Fruit fly (Drosophila melanogaster) whole organism, pupa: ENCODE data around the gene CG13896.

Experiments used
- CG10348 ChIP-seq: fragments of 200-800 bp; sonication (Bioruptor generic); IDR thresholded peaks from 2 replicates; pipeline ENCODE4 v1.3.6; 2022; ENCODE audit warnings: missing biosample characterization, missing genetic modification characterization
- CG12605 ChIP-seq: fragments of 200-800 bp; sonication (Bioruptor generic); IDR thresholded peaks from 2 replicates; pipeline ENCODE4 v1.3.6; 2022; ENCODE audit warnings: missing biosample characterization, missing genetic modification characterization
- CG13204 ChIP-seq: fragments of 200-800 bp; sonication (Bioruptor generic); optimal IDR thresholded peaks from 2 replicates; lab custom pipeline; 2018; ENCODE audit warnings: missing biosample characterization, mild to moderate bottlenecking, missing genetic modification characterization, moderate library complexity
- CG14655 ChIP-seq: fragments of 200-800 bp; sonication (Bioruptor generic); optimal IDR thresholded peaks from 3 replicates; lab custom pipeline; 2017; ENCODE audit warnings: mild to moderate bottlenecking, missing biosample characterization, missing genetic modification reagents, missing genetic modification characterization
- CG15710 ChIP-seq: fragments of 200-800 bp; sonication (Bioruptor generic); optimal IDR thresholded peaks from 2 replicates; lab custom pipeline; 2018; ENCODE audit warnings: missing biosample characterization, mild to moderate bottlenecking, missing genetic modification characterization, moderate library complexity
- CG17806 ChIP-seq: fragments of 200-800 bp; sonication (Bioruptor generic); optimal IDR thresholded peaks from 2 replicates; lab custom pipeline; 2018; ENCODE audit warnings: missing biosample characterization, mild to moderate bottlenecking, missing genetic modification characterization, moderate library complexity
- CG32121 ChIP-seq: fragments of 200-800 bp; sonication (Bioruptor generic); IDR thresholded peaks from 2 replicates; pipeline ENCODE4 v1.3.6; 2022; ENCODE audit warnings: missing biosample characterization, missing genetic modification characterization
- CG34367 ChIP-seq: fragments of 200-800 bp; sonication (Bioruptor generic); optimal IDR thresholded peaks from 2 replicates; lab custom pipeline; 2018; ENCODE audit warnings: missing biosample characterization, mild to moderate bottlenecking, missing genetic modification characterization
- CG4496 ChIP-seq: fragments of 200-800 bp; sonication (Bioruptor generic); IDR thresholded peaks from 3 replicates; pipeline ENCODE4 v1.3.6; 2022; ENCODE audit warnings: missing biosample characterization, missing genetic modification characterization
- CG8159 ChIP-seq: fragments of 200-800 bp; sonication (Bioruptor generic); optimal IDR thresholded peaks from 3 replicates; lab custom pipeline; 2018; ENCODE audit warnings: missing biosample characterization, mild to moderate bottlenecking, missing genetic modification characterization, moderate library complexity
- CG8301 ChIP-seq: fragments of 200-800 bp; sonication (Bioruptor generic); optimal IDR thresholded peaks from 2 replicates; lab custom pipeline; 2018; ENCODE audit warnings: missing biosample characterization, mild to moderate bottlenecking, missing genetic modification characterization
- CG9948 ChIP-seq: fragments of 200-800 bp; sonication (Bioruptor generic); optimal IDR thresholded peaks from 2 replicates; lab custom pipeline; 2018; ENCODE audit warnings: missing biosample characterization, mild to moderate bottlenecking, missing genetic modification characterization, moderate library complexity
- D1 ChIP-seq: fragments of 200-800 bp; sonication (Bioruptor generic); optimal IDR thresholded peaks from 2 replicates; lab custom pipeline; 2018; ENCODE audit warnings: missing biosample characterization, mild to moderate bottlenecking, missing genetic modification characterization, moderate library complexity
- EcR ChIP-seq: fragments of 200-800 bp; sonication (Bioruptor generic); optimal IDR thresholded peaks from 3 replicates; lab custom pipeline; 2019; ENCODE audit warnings: missing biosample characterization, missing genetic modification characterization, mild to moderate bottlenecking, moderate library complexity, missing genetic modification reagents
- Ets98B ChIP-seq: fragments of 200-800 bp; sonication (Bioruptor generic); IDR thresholded peaks from 2 replicates; pipeline ENCODE4 v1.3.6; 2022; ENCODE audit warnings: missing biosample characterization, missing genetic modification characterization
- Pif1A ChIP-seq: fragments of 200-800 bp; sonication (Bioruptor generic); optimal IDR thresholded peaks from 3 replicates; lab custom pipeline; 2016; ENCODE audit warnings: missing biosample characterization, missing genetic modification characterization
- Pif1B ChIP-seq: fragments of 200-800 bp; sonication (Bioruptor generic); optimal IDR thresholded peaks from 3 replicates; lab custom pipeline; 2016; ENCODE audit warnings: missing biosample characterization, missing genetic modification characterization
- Snoo ChIP-seq: fragments of 200-800 bp; sonication (Bioruptor generic); optimal IDR thresholded peaks from 3 replicates; lab custom pipeline; 2017; ENCODE audit warnings: missing biosample characterization, mild to moderate bottlenecking, missing genetic modification characterization, inconsistent platforms
- fd96Ca ChIP-seq: fragments of 200-800 bp; sonication (Bioruptor generic); IDR thresholded peaks from 3 replicates; pipeline ENCODE4 v1.3.6; 2022; ENCODE audit warnings: missing biosample characterization, missing genetic modification characterization
- gl ChIP-seq: fragments of 200-800 bp; sonication (Bioruptor generic); optimal IDR thresholded peaks from 2 replicates; lab custom pipeline; 2018; ENCODE audit warnings: missing biosample characterization, mild to moderate bottlenecking, missing genetic modification characterization
- rn ChIP-seq: fragments of 200-800 bp; sonication (Bioruptor generic); IDR thresholded peaks from 2 replicates; pipeline ENCODE4 v1.3.6; 2022; ENCODE audit warnings: missing biosample characterization, missing genetic modification characterization

CG13896 gene

DNA sequence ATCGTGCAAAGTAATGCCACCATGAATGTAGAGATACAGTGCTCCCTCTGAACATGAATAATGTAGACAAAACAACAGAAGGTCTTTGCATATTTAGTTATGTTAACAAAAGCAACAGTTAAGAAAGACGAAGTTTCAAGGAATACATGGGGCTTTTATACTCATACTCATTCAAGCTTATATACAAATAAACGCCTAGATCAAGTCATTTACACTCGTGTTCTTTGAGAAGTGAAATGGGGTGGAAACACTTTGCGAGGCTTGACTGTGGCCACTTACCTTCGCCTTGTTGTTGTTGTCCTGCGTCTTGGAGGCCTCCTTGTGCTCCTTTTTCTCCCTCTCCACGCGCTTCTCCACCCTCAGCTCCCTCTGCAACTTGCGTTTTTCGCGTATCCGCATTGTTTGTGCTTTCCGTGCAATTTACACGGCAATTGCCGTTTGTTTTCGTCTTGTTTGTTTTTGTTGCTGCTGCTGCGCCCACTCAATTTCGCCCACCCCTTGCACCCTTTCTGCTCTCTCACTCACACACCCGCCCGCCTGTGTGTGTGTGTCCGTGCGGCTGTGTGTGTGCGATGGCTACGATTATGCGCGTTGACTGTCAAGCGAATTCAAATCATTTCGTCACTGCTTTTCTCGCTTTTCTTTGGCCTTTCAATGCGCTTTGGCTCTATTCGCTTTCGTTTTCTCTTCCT lies 26.8 kb downstream of the CG13896 start:
- TF ChIP-seq gl (tag; lab: Kevin White, UChicago) (no peak), CG14655 (GFP tag; lab: Kevin White, UChicago) (no peak), Pif1A (no peak), rn (GFP tag; lab: Robert Waterston, UW) (no peak), CG32121 (no peak), CG10348 (GFP tag; lab: Robert Waterston, UW) (no peak), CG34367 (tag; lab: Kevin White, UChicago) (no peak), fd96Ca (GFP tag; lab: Robert Waterston, UW) (no peak), Pif1B (GFP tag; lab: Kevin White, UChicago) (no peak), CG17806 (peak; percentile 10), CG15710 (tag; lab: Kevin White, UChicago) (peak; percentile 27), CG4496 (GFP tag; lab: Robert Waterston, UW) (no peak), CG9948 (tag; lab: Kevin White, UChicago) (no peak), CG8159 (tag; lab: Kevin White, UChicago) (peak; percentile 43), CG13204 (GFP tag; lab: Kevin White, UChicago) (no peak), D1 (tag; lab: Kevin White, UChicago) (no peak), CG12605 (GFP tag; lab: Robert Waterston, UW) (no peak), Ets98B (no peak), EcR (GFP tag; lab: Kevin White, UChicago) (no peak), Snoo (no peak)

DNA sequence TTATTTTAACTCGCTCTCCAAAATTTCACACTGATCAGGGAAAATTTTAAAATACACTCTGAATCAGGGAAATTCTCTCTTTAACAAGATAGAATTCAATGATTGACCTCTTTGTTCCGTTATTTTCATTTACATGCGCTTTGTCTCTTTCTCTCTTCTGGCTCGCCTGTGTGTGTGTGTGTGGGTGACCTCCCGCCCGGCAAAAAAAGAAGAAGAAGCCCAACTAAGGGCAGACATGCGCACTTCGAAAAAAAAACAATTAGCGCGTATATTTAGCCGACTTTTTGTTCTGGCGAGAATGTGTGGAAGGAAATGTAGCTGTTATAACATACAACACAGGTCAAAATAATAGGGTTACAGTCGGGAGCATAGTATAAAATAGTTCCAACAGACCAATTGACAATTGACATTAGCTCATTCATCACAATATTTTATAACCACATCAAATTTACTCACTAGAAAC lies 29.2 kb downstream of the CG13896 start, which contains the start of gene CG3386:
Gene CG3386 (minus strand): TSS at position 51 of the 463 bp plus-strand sequence.
- TF ChIP-seq EcR (GFP tag; lab: Kevin White, UChicago) (peak; percentile 37), CG12605 (GFP tag; lab: Robert Waterston, UW) (0 out of 2 replicates have a peak, but pooled peaks have one; percentile 30), Pif1B (GFP tag; lab: Kevin White, UChicago) (no peak), CG15710 (tag; lab: Kevin White, UChicago) (no peak), CG9948 (tag; lab: Kevin White, UChicago) (no peak), D1 (tag; lab: Kevin White, UChicago) (no peak), rn (GFP tag; lab: Robert Waterston, UW) (no peak), gl (tag; lab: Kevin White, UChicago) (peak; percentile 0), CG13204 (GFP tag; lab: Kevin White, UChicago) (peak; percentile 30), Pif1A (peak; percentile 51), CG8301 (tag; lab: Kevin White, UChicago) (peak; percentile 1), CG4496 (GFP tag; lab: Robert Waterston, UW) (peak; percentile 9; the same call in 1 of the 3 replicates)

DNA sequence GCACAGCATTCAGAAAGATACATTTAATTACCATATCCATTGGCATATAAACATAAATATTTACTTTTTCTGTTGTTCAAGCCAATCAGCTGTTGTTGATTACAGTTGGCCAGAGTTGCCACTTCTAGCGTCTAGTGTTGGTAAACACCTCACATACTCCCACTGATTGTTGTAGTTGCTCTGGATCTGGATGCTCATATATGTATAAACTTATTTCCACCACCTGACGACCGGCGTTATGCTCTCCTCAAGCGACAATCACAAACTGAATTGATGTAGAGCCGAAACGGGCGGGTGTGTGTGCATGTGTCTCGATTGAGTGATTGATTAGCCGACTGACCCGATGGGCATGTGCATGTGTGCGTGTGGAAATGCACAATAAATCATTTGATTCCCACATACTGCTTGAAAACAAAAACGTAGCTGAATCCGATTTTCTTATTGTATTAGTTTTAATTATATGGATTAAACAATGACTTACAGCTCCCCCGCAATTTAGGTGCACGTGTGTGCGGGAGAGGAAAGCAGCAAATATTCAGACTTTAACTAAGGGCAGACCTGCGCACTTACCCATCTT lies 29.8 kb downstream of the CG13896 start:
- TF ChIP-seq Snoo (peak; percentile 23), CG14655 (GFP tag; lab: Kevin White, UChicago) (no peak), CG10348 (GFP tag; lab: Robert Waterston, UW) (no peak), CG15710 (tag; lab: Kevin White, UChicago) (peak; percentile 19), CG8159 (tag; lab: Kevin White, UChicago) (peak; percentile 34), CG9948 (tag; lab: Kevin White, UChicago) (no peak), Pif1B (GFP tag; lab: Kevin White, UChicago) (peak; percentile 58), Ets98B (peak; percentile 33; the same call in 1 of the 2 replicates), Pif1A (peak; percentile 22), CG32121 (0 out of 2 replicates have a peak, but pooled peaks have one; percentile 14), CG4496 (GFP tag; lab: Robert Waterston, UW) (peak; percentile 48; the same call in 1 of the 3 replicates)
- TF ChIP-seq, all 21 proteins: peak for 8

DNA sequence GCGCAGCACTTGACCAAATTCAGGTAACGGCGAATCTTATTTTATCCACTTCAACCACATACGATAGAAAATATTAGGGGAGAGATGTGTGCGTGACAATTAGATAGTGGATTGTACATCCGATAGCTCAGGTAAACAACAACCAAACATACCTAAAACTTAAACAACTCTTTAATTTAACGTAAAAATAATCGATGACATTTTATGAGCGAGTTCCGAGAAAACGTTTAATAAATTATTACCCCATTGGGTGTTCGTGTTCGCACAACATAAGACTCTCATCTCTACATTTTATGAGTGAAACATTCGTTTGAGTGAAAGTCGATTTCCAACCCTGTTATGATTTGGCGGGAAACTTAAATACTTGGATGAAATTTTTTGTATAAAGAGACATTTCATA lies 31.4 kb downstream of the CG13896 start, which contains the start of gene CG17129:
Gene CG17129 (minus strand): TSS at position 69 of the 400 bp plus-strand sequence.
- TF ChIP-seq CG8159 (tag; lab: Kevin White, UChicago): peak; percentile 3
- TF ChIP-seq fd96Ca (GFP tag; lab: Robert Waterston, UW): peak; percentile 40; the same call in 1 of the 3 replicates
- no peak for TF ChIP-seq Pif1B (GFP tag; lab: Kevin White, UChicago)
- TF ChIP-seq Ets98B: peak; percentile 40; the same call in 1 of the 2 replicates
- TF ChIP-seq CG8301 (tag; lab: Kevin White, UChicago): peak; percentile 36
- TF ChIP-seq CG9948 (tag; lab: Kevin White, UChicago): no peak
- no peak for TF ChIP-seq Snoo
- TF ChIP-seq CG12605 (GFP tag; lab: Robert Waterston, UW): no peak
- TF ChIP-seq Pif1A: peak; percentile 7
- TF ChIP-seq CG14655 (GFP tag; lab: Kevin White, UChicago): peak; percentile 6
- no peak for TF ChIP-seq gl (tag; lab: Kevin White, UChicago)
- no peak for TF ChIP-seq CG13204 (GFP tag; lab: Kevin White, UChicago)
- no peak; the same call in 2 of the 3 replicates for TF ChIP-seq CG4496 (GFP tag; lab: Robert Waterston, UW)
- TF ChIP-seq CG34367 (tag; lab: Kevin White, UChicago): no peak
- no peak for TF ChIP-seq CG17806
- peak; percentile 32; the same call in 1 of the 2 replicates for TF ChIP-seq CG32121
- TF ChIP-seq rn (GFP tag; lab: Robert Waterston, UW): peak; percentile 34; the same call in 1 of the 2 replicates
- TF ChIP-seq D1 (tag; lab: Kevin White, UChicago): no peak

DNA sequence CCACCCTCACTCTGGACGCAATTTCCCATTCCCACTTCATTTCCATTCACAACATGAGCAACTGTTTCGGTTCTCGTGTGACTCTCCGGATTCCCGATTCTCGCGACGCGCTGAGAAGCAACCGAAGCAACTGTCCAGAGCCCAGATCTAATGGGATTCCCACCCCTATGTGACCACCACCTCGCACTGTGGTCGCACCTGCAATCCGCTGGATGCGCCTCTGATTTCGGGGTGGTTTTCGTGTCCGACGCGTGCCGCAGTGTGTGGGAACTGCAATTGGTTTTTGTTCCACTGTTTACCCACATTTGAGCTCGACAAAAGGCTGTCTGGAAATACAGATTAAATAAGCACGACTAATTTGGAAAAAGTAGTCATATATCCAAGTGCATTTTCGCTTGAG lies 35.8 kb downstream of the CG13896 start:
- no peak for TF ChIP-seq CG8301 (tag; lab: Kevin White, UChicago)
- TF ChIP-seq CG17806: no peak
- TF ChIP-seq Ets98B: no peak
- TF ChIP-seq, all 21 proteins: peak for 0
